Worm (Caenorhabditis elegans) whole organism, young adult: ENCODE results near the gene srbc-14.

Experiments used
- egl-44 ChIP-seq: fragments of 200-800 bp; sonication (Bioruptor generic); IDR thresholded peaks from 2 replicates; pipeline ENCODE4 v1.3.6; 2022; ENCODE audit warnings: missing genetic modification reagents, missing genetic modification characterization, missing compliant biosample characterization
- sptf-2 ChIP-seq: fragments of 200-800 bp; sonication (Bioruptor generic); optimal IDR thresholded peaks from 2 replicates; lab custom pipeline; 2018; ENCODE audit warnings: mild to moderate bottlenecking, missing genetic modification characterization, missing compliant biosample characterization

DNA sequence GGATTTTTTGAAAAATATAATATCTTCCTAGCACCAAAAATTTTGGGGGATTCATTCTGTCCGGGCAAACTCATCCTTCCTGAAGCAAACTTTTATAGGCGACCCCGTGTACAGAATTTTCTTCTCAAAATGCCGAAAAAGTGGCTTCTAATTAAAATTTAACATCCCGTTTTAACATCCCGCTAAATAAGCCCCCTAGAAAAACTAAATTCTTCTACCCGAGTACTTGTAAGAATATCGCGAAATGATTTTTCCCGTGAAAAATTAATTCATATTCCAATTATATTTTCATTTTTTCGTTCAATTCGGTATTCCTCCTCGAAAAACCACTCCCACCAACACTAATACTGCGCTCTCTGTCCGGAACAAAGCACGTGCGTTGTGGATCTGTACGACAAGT is 2.6 kb downstream of the srbc-14 start, which contains the start of gene T05E12.8:
- TF ChIP-seq sptf-2 (GFP tag; lab: Kevin White, UChicago) (no peak), egl-44 (GFP tag; lab: Robert Waterston, UW) (no peak)
